Fruit fly (Drosophila melanogaster) ovary, adult (tissue): ENCODE data around the gene RpL28.

Experiments
- CG17801 ChIP-seq: fragments of 200-800 bp; optimal IDR thresholded peaks from 2 replicates; lab custom pipeline; 2019; ENCODE audit warnings: missing biosample characterization, mild to moderate bottlenecking, missing genetic modification characterization, moderate library complexity; ENCODE audit not compliant: partially characterized antibody

RpL28 gene

DNA sequence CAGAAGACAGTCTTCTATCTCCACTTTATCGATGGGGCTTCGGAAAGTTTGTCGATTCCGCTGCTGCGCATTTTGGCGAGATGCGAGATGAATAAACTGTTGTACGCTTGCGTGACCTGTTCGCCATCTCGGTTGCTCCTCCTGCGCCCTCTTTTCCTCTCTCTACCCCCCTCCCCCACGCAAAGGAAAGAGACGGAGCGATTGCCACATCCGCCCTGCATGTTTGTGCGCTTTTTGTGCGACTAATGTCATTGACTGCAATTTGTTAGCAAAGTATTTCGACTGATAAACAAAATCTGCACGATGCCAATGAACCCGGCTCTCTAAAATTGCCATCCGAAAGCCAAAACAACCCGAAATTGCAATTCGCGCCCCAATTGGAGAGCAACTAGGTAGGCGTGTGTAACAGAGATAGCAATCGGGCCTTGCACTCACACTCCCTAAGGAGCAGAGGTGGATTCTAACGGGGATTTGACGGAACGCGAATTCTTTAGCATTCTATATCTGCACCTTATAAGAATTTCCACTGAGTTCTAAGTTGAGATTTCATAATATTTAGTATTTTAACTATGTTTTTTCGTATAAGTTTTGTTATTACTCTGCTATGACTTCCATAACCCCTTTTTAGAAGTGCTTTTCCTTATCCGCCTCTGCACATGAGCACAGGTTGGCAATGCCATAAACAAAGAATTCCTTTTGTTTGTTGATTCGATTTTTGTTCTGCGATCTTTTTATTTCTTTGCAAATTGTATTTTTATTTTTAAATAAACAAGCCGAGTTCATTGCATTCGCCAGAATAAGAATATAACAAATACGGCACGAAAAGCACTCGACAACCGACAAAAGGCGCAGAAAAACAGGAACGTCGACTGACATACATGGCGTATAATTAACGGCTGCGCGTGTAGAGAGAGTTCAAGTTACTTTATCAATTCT is 24.6 kb upstream of the RpL28 start, which contains the start of gene CG43389:
Gene CG43389, plus strand, starts transcription at position 886 of the 936 bp plus-strand sequence.
- no peak for TF ChIP-seq CG17801 (GFP tag; lab: Kevin White, UChicago)

DNA sequence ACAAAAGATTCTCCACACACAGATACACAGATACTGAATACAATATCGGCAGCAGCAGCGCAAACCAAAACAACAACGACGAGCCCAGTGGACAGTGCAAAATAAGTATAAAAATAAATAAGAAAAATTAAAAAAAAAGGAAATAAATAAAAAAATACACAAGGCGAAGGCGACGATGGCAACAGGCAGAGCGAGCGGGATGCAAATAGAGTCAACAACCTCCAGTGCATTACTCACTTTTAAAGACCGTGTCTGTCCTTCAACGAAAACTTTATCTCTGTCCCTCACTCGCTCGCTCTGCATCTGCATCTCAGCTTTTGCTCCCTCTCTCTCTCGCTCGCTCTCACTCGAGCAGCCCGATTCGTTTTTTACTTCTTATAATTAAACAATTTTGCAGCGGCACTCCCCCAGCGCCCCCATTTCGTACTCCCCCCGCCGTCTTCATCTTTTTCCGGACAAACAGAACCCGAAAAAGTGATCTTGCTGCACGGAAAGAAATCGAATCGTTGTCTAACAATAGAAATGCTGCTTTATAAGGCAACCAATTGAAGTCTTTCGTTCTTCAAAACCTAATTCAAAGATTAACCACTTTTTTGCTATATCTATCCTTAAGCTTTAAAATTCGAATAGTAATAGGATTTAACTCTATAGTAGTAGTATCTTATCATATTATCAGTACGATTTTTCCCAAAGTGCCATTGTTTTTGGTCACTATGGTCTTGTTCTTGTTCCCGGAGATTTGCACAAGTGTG is 23.8 kb upstream of the RpL28 start:
- TF ChIP-seq CG17801 (GFP tag; lab: Kevin White, UChicago) = peak; percentile 45

DNA sequence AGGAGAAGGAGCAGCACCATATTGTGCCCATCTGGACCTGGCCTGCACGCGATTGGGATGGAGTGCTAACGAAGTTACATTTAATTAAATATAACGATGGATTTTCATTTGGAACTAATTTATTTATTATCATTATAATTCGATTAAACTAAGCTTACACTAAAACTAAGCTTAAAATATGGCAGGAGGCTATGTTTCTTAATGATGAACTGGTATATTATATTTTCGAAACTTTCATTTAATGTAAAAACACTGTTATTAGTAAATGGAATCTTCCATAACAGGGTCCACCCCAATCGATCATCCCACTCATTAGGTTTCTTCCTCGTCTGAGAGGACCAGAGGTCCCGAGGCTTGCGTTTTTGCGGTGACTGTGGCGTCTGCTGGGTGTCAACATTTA is 22.4 kb upstream of the RpL28 start:
- no peak for TF ChIP-seq CG17801 (GFP tag; lab: Kevin White, UChicago)

DNA sequence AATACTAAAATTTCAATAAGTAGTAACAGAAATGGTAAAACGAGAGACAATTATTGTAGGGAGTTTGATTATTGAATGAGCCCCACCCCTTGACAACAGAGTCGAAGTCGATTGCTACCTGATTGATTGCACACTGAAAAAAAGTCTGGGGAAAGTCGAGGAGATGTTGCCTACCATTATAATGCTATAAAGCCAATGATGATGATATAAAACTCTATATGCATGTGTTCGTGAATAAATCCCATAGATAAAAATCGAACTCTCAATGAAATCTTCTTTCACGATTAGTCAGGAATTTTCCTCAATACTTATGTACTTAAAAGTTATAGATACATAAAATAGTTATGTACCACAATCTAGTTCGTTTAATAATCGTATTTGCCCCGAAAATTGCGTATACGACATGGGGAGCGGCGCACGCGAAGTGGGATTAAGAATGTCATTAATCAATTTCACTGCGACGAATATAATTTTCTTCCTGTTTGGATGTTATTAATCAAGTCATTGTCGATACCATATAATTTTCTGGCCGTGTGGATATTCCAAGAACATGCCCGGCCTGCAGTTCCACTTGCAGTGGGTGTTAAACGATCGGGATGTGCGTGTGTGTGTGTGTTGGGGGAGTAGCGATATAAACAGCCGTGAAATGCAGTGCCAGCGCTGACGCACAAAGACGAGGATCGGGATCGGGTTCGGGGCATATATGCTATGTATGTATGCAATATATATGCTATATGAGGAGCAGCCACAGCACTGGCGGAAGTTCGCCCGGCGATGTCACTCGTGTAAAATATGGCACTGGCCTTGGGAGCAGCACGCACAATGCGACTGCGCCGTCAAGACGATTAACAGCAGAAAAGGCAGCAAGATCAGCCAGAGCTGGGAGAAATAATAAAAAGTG is 21.7 kb upstream of the RpL28 start, which contains the start of gene CG12078:
Gene CG12078, minus strand, starts transcription at position 51 of the 901 bp plus-strand sequence.
- no peak for TF ChIP-seq CG17801 (GFP tag; lab: Kevin White, UChicago)

DNA sequence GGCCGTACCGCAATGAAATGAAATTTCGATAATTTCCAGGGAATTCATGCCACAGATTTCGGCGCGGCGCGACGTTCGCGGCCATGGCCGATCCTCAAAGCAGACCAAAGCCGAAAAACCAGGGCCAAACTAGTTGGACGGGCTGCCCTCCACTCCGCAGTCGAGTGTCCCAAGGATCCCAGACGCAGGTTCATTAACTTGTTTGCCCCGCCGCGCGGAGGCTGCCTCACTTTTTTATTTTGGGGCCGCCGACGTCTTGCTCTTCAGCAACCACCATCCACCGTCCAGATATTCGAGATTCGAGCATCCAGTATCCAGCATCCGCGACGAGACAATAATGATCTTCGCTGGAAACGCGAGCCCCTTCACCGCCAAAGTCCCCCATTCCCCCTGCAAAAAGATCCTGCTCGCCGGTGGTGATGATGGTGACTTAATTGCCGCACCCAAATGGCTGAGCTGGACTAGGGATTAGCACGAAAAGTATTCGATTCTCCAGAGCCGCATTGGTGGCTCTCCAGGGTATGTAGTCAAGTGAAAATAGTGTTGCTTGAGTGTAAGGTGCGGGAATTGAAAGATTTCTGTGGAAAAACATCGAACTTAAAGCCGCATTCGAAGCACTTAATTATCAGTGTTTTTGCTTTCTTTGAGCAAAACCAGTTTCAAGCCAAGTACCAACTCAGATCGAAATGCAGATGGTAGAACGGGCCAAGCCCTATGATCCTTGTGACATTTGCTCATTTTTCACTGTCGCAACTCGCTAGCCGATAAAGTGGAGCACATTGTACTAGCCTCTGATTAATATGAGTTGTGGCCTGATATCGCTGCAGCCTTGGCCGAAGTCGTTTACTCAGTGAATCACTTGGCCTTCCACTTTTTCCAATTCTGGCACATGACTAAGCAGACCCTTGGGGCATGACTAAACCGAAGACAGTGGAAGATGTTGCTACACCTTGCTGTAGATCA is 19.6 kb upstream of the RpL28 start:
- TF ChIP-seq CG17801 (GFP tag; lab: Kevin White, UChicago) = no peak

DNA sequence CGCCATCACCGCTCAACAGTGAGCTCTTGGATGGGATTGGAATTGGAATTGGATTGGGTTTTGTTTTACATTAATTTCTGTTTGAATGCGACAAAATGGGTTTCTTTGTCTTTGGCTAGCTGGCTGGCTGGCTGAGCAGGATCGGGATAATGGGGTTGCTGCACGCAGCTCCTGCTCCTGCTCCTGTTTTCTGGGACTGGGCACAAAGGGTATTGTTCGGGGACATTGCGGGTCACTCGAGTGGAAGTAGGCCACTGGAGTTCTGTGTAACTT is 18.5 kb upstream of the RpL28 start:
- TF ChIP-seq CG17801 (GFP tag; lab: Kevin White, UChicago) = no peak

DNA sequence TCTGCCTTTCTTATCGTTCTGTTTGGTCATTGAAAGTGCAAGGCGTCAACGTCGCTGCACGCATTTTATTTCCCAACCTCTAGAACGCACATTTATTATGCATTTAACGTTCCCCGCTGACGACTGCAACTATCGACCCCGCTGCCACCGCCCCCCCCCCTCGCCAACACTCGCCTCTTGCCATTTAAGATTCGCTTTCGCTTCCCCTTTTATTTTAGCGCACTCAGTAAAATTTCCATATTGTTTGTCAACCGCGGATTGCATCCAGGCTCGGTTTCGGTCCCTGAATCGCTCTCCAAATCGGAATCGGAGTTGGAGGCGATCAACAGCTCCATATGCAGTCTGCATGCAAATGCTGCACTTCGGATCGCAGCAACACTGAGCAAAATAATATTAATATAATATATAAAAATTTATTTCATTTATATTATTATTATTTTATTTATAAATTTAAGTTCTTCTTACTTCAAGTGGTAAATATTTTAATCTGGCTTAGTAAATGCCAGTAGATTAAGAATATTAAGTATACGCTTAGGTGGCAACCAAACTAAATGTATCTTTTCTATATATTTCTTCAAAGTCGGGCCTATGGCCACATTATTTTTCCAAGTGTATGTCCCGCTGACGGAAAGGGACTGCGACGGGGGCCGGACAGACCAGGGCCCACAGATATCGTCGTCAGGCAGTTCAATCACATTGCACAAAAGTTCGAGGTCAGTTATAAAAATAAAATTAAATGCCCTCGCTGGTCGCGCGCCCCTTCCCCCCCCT is 18.0 kb upstream of the RpL28 start:
- TF ChIP-seq CG17801 (GFP tag; lab: Kevin White, UChicago) = no peak

DNA sequence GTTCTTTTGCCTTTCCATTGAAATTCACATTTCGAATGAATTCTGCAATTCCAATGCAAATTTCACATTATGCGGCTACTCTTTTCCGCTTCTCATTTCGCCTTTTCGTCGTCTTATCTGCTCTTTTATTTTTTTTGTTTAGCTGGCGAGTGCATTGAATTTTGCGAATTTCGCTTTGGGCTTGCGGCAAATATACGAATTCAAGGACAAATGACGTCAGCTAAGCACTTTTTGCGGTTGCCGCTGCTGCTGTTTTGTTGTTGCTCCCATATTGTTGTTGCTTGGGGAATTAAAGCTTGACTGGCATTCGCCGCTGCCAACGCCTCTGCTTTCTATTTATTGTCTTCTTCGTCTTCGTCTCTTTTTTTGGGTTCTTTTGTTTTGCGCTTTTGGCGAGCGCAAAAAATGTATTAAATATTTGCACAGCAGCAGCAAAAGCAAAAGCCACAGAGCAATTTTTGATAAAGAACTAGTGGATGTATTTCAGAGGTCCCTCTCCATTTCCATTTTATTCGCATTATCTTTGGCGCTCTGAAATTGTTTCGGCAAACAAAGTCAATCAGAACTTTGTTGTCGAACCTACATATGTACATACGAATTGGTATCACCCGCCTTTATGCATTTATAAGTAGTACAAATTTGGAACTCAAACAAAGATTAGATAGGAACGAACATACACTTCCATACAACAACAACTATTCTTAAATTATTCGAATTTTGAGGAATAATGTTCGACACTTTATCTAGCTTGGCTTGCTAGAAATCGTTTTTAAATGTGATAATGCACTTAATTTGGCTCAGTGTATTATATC is 17.2 kb upstream of the RpL28 start:
- TF ChIP-seq CG17801 (GFP tag; lab: Kevin White, UChicago) = peak; percentile 42

DNA sequence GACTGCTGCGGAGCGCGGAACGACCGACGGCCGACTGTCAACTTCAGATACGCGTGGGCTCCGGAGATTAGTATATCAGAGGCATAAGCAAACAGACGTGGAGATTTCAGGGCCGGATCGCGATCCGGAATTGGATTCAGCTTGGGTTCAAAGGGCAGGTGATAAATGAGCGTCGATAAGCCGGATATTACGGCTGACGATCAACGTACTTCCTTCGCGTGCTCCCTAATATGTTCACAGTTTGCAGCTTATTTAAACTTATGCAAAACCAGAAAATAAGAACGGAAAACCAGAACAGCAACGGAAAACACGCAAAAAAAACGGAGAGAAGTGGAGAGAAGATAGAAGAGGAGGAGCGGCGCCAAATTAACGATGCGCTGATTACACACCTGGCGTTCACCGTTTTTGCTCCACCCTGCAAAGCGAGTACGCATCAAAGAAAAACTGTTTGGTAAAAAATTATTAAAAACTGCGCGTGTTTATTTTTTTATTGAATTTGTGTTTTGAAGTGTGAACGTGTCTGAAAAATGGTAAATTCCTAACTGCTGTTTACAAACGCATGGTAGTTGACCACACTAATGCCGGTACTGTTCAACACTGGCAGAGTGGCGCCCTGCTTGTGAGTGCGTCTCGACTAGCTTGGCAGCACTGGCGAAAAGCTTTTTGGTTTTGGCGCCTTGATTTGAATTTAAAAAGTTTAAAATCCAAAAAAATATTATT is 16.4 kb upstream of the RpL28 start, which contains the start of gene CG17746:
Gene CG17746, minus strand, starts transcription at position 546 of the 720 bp plus-strand sequence.
- no peak for TF ChIP-seq CG17801 (GFP tag; lab: Kevin White, UChicago)

DNA sequence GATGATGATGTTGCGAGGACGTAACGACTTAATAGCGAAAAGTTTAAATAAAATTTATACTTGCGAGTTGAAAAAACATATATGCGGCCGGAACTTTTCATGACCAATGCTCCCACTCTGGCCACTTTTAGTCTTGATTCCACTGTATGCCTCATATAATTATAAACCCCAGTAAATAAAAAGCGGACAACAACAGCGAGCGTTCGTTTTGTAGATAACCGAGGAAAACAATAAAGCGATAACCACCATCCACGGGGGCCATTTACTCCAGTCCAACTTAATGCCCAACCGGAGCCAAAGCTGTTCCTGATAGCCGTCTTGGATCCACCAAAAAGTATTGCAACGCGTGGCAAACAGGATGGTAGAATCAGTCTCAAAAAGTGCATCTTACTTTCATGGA is 13.6 kb upstream of the RpL28 start:
- peak; percentile 22 for TF ChIP-seq CG17801 (GFP tag; lab: Kevin White, UChicago)

DNA sequence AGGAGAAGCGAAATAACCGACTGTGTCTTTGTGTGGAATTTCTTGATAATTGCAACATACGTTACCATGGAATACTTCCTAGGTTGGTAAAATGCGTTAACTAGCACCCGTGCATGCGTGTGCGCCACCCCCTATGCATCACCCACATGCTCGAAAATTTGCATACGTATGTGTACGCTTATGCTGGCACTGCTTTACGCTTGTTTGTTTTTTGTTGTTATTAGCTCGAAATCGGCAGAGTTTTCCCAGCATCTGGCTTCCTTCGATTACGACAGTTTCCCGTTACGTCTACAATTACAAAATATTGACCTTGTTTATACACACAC is 3.7 kb upstream of the RpL28 start:
- TF ChIP-seq CG17801 (GFP tag; lab: Kevin White, UChicago) = no peak
